Worm (Caenorhabditis elegans) whole organism, L4/young adult: ENCODE measurements around the gene irk-2.

Source experiments
- dao-5 ChIP-seq: sonication (generic microtip); optimal IDR thresholded peaks from 2 replicates; lab custom pipeline; 2016; ENCODE audit warnings: missing genotype, missing genetic modification characterization, moderate library complexity, missing compliant biosample characterization
- him-1 ChIP-seq: sonication (generic microtip); optimal IDR thresholded peaks from 2 replicates; lab custom pipeline; 2016; ENCODE audit warnings: missing genotype, missing genetic modification reagents, missing genetic modification characterization, missing compliant biosample characterization

DNA sequence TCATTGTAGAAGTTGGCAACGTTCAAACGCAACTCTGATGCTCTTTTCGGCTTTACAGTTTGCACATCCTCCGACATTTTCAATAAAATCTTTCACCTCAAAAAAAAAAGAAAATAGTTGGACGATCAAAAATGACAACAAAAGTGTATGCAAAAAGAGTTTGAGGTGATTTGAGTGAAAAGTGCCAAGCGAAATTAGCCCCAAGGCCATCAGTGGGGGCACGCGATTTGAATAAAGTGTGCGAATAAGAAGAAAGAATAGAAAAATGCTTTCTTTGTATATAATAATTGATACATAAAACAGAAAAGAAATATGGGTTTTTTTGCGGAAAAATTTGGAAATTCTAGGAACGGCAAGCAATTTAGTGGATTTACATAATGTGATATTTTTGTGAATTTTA lies 48.2 kb downstream of the irk-2 start, which contains the start of gene T19D7.5:
- TF ChIP-seq him-1 (tag; lab: Kevin White, UChicago) (no peak), dao-5 (tag; lab: Kevin White, UChicago) (no peak)
